Fruit fly (Drosophila melanogaster): ENCODE results near the gene kirre.
A peak's percentile ranks its signal among the peaks of the same experiment; 100 is the strongest.

kirre gene

dm6 chrX:2761198-2761597 lies 21.0 kb downstream of the kirre start:
- TF ChIP-seq Ets21C (GFP tag; optimal IDR thresholded peaks at IDR 0.05): no peak
- 0 out of 3 replicates have a peak, but pooled peaks have one; percentile 46 for TF ChIP-seq CG6163 (GFP tag; IDR thresholded peaks at IDR 0.05)
- peak; percentile 1 for TF ChIP-seq Hr4 (GFP tag; optimal IDR thresholded peaks at IDR 0.05)
- no peak for TF ChIP-seq Sox15 (GFP tag; optimal IDR thresholded peaks at IDR 0.05)
- no peak for TF ChIP-seq fd59A (GFP tag; optimal IDR thresholded peaks at IDR 0.05)
- TF ChIP-seq CG32006 (GFP tag; optimal IDR thresholded peaks at IDR 0.05): peak; percentile 14
- no peak for TF ChIP-seq CG1621 (tag; optimal IDR thresholded peaks at IDR 0.05)
- TF ChIP-seq Eip78C (GFP tag): peak; percentile 63
- no peak for TF ChIP-seq CG9139 (GFP tag; optimal IDR thresholded peaks at IDR 0.05)
- TF ChIP-seq CG3919 (GFP tag; optimal IDR thresholded peaks at IDR 0.05): peak; percentile 10
- no peak for TF ChIP-seq vri (GFP tag; optimal IDR thresholded peaks at IDR 0.05)
- TF ChIP-seq CG6808 (GFP tag; optimal IDR thresholded peaks at IDR 0.05): no peak
- TF ChIP-seq Hr38 (GFP tag; optimal IDR thresholded peaks at IDR 0.05): no peak

dm6 chrX:2765440-2765839 lies 25.3 kb downstream of the kirre start:
- TF ChIP-seq Eip78C (GFP tag): peak; percentile 53
- TF ChIP-seq ss (GFP tag; optimal IDR thresholded peaks at IDR 0.05): no peak

dm6 chrX:2786553-2787118 lies 46.5 kb downstream of the kirre start:
- TF ChIP-seq net (GFP tag; optimal IDR thresholded peaks at IDR 0.05) (peak; percentile 94), Hr38 (GFP tag; optimal IDR thresholded peaks at IDR 0.05) (peak; percentile 29), CG10631 (GFP tag; optimal IDR thresholded peaks at IDR 0.05) (peak; percentile 90), achi (GFP tag; optimal IDR thresholded peaks at IDR 0.05) (peak; percentile 91), Eip75B (GFP tag; optimal IDR thresholded peaks at IDR 0.05) (peak; percentile 90), CG1621 (tag; optimal IDR thresholded peaks at IDR 0.05) (peak; percentile 89), CG8319 (GFP tag; optimal IDR thresholded peaks at IDR 0.05) (peak; percentile 95), OdsH (GFP tag; optimal IDR thresholded peaks at IDR 0.05) (peak; percentile 94), CG3919 (GFP tag; optimal IDR thresholded peaks at IDR 0.05) (peak; percentile 96), Lpt (GFP tag; optimal IDR thresholded peaks at IDR 0.05) (peak; percentile 88), pdm3 (GFP tag; optimal IDR thresholded peaks at IDR 0.05) (peak; percentile 95), ss (GFP tag; optimal IDR thresholded peaks at IDR 0.05) (peak; percentile 44 to 83), CG11902 (GFP tag; optimal IDR thresholded peaks at IDR 0.05) (peak; percentile 93), CG7368 (GFP tag; optimal IDR thresholded peaks at IDR 0.05) (peak; percentile 93), Hr39 (GFP tag; optimal IDR thresholded peaks at IDR 0.05) (peak; percentile 94), cyc (GFP tag; optimal IDR thresholded peaks at IDR 0.05) (peak; percentile 97), svp (GFP tag) (peak; percentile 99), dac (GFP tag; optimal IDR thresholded peaks at IDR 0.05) (peak; percentile 74), CG6276 (GFP tag; optimal IDR thresholded peaks at IDR 0.05) (peak; percentile 88), Ets96B (tag; optimal IDR thresholded peaks at IDR 0.05) (peak; percentile 75), CG10669 (GFP tag; optimal IDR thresholded peaks at IDR 0.05) (peak; percentile 91), CG11294 (GFP tag; IDR thresholded peaks at IDR 0.05) (peak; percentile 92), fkh (GFP tag; optimal IDR thresholded peaks at IDR 0.05) (no peak), eg (GFP tag; IDR thresholded peaks at IDR 0.05) (peak; percentile 96), CG6163 (GFP tag; IDR thresholded peaks at IDR 0.05) (peak; percentile 97), CG6808 (GFP tag; optimal IDR thresholded peaks at IDR 0.05) (peak; percentile 81), CG32006 (GFP tag; optimal IDR thresholded peaks at IDR 0.05) (peak; percentile 89), Sox102F (GFP tag; optimal IDR thresholded peaks at IDR 0.05) (peak; percentile 88), CG9139 (GFP tag; optimal IDR thresholded peaks at IDR 0.05) (peak; percentile 78), topi (GFP tag; optimal IDR thresholded peaks at IDR 0.05) (peak; percentile 97), dsx (GFP tag; optimal IDR thresholded peaks at IDR 0.05; ENCODE audit: poor library complexity, severe bottlenecking) (peak; percentile 50), fd59A (GFP tag; optimal IDR thresholded peaks at IDR 0.05) (peak; percentile 77), CG8119 (GFP tag; IDR thresholded peaks at IDR 0.05) (peak; percentile 92), Hr4 (GFP tag; optimal IDR thresholded peaks at IDR 0.05) (peak; percentile 92), Eip93F (GFP tag; optimal IDR thresholded peaks at IDR 0.05) (peak; percentile 74), CG4318 (GFP tag; optimal IDR thresholded peaks at IDR 0.05) (peak; percentile 83), spab (GFP tag; optimal IDR thresholded peaks at IDR 0.05) (peak; percentile 77), CG31627 (GFP tag; optimal IDR thresholded peaks at IDR 0.05) (peak; percentile 94), vri (GFP tag; optimal IDR thresholded peaks at IDR 0.05) (peak; percentile 85), CG6792 (GFP tag; optimal IDR thresholded peaks at IDR 0.05) (peak; percentile 90), Blimp-1 (GFP tag; optimal IDR thresholded peaks at IDR 0.05) (peak; percentile 51), CG11762 (GFP tag; optimal IDR thresholded peaks at IDR 0.05; ENCODE audit: insufficient read depth) (peak; percentile 94), Sox15 (GFP tag; optimal IDR thresholded peaks at IDR 0.05) (peak; percentile 90)

All from whole organism, prepupa.